Fruit fly (Drosophila melanogaster) whole organism, embryonic: ENCODE data around the gene CG31752.

Source experiments
- CG11723 ChIP-seq: fragments of 200-800 bp; sonication (Bioruptor generic); optimal IDR thresholded peaks from 2 replicates; lab custom pipeline; 2017; ENCODE audit warnings: missing biosample characterization, mild to moderate bottlenecking, missing genetic modification characterization
- CG3995 ChIP-seq: fragments of 200-800 bp; sonication (Bioruptor generic); optimal IDR thresholded peaks from 3 replicates; lab custom pipeline; 2016; ENCODE audit warnings: missing biosample characterization, missing genetic modification characterization
- CTCF ChIP-seq: fragments of 200-800 bp; sonication (Bioruptor generic); optimal IDR thresholded peaks from 2 replicates; lab custom pipeline; 2017; ENCODE audit warnings: missing biosample characterization, mild to moderate bottlenecking, missing genetic modification characterization, moderate library complexity
- Hey ChIP-seq: fragments of 200-800 bp; sonication (Bioruptor generic); optimal IDR thresholded peaks from 3 replicates; lab custom pipeline; 2018; ENCODE audit warnings: missing biosample characterization, mild to moderate bottlenecking, missing genetic modification characterization
- lilli ChIP-seq: fragments of 200-800 bp; sonication (Bioruptor generic); optimal IDR thresholded peaks from 3 replicates; lab custom pipeline; 2016; ENCODE audit warnings: missing biosample characterization, missing genetic modification characterization

dm6 chr2L:18795917-18796402 is 45.1 kb downstream of the CG31752 start:
- no peak for TF ChIP-seq CTCF
- TF ChIP-seq lilli (GFP tag; lab: Kevin White, UChicago), result no peak
- no peak for TF ChIP-seq CG11723 (GFP tag; lab: Kevin White, UChicago)
- TF ChIP-seq CG3995, result no peak
- no peak for TF ChIP-seq Hey (tag; lab: Kevin White, UChicago)
